Worm (Caenorhabditis elegans): ENCODE results near the gene skpo-2.

- TF ChIP-seq tbx-2 (tag; optimal IDR thresholded peaks at IDR 0.05) (no peak), nhr-19 (GFP tag; conservative IDR thresholded peaks at IDR 0.05) (no peak), unc-62 (GFP tag; optimal IDR thresholded peaks at IDR 0.05) (no peak), elt-3 (tag; optimal IDR thresholded peaks at IDR 0.05) (no peak), ztf-4 (tag; optimal IDR thresholded peaks at IDR 0.05) (no peak), ceh-8 (GFP tag; optimal IDR thresholded peaks at IDR 0.05) (no peak), mdl-1 (tag; optimal IDR thresholded peaks at IDR 0.05) (no peak), pqm-1 (tag; optimal IDR thresholded peaks at IDR 0.05) (no peak), lin-35 (GFP tag; optimal IDR thresholded peaks at IDR 0.05) (no peak), nhr-12 (tag; optimal IDR thresholded peaks at IDR 0.05) (no peak), snu-23 (GFP tag; optimal IDR thresholded peaks at IDR 0.05) (no peak)
Observed at ce11 chrII:3472817-3473216, 36.5 kb upstream of the skpo-2 start, which contains the start of gene Y49F6B.6.

Data from whole organism, L1 larva.